Fruit fly (Drosophila melanogaster) whole organism: Measurements from ENCODE around the gene RPA2.

Experiments
- CG8478 ChIP-seq: fragments of >200 bp; optimal IDR thresholded peaks from 2 replicates; lab custom pipeline; 2018; ENCODE audit warnings: inconsistent platforms
- Dll ChIP-seq: fragments of >200 bp; optimal IDR thresholded peaks from 2 replicates; lab custom pipeline; 2017
- EcR ChIP-seq, 2 experiments: fragments of >200 bp; optimal IDR thresholded peaks; 2 replicates each; lab custom pipeline; 2017; ENCODE audit warnings: missing biosample characterization in 2 of 2, missing genetic modification characterization in 2 of 2, missing genetic modification reagents in 2 of 2
- pan ChIP-seq: fragments of >200 bp; optimal IDR thresholded peaks from 2 replicates; lab custom pipeline; 2017
- psq ChIP-seq: fragments of >200 bp; optimal IDR thresholded peaks from 2 replicates; lab custom pipeline; 2017
- usp ChIP-seq: fragments of >200 bp; optimal IDR thresholded peaks from 2 replicates; lab custom pipeline; 2017; ENCODE audit warnings: missing biosample characterization, missing genetic modification characterization, mixed read lengths

The RPA2 gene

DNA sequence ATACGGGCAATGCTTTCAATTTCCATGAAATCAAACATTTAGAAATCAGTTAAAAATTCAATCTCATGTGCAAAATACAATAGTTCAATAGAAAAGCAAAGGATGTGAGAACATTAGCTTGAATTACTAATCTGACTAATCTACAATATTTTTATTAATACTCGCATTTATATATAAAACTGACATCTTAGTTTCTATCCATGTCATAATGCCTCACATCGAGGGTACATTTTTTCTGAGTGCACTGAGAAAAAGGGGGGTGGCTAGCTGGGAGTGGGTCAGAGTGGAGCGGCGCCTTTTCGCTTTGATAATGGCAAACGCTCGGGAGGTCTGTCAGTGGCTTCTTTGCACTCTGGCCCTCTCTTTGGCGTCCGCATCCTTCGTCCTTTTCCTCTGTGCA, 25.4 kb upstream of the RPA2 start:
- no peak for TF ChIP-seq pan (lab: Kevin White, UChicago)
- no peak for TF ChIP-seq CG8478
- TF ChIP-seq usp (GFP tag; lab: Kevin White, UChicago), result no peak
- no peak for TF ChIP-seq EcR (GFP tag; optimal IDR thresholded peaks at IDR 0.05; lab: Kevin White, UChicago)
- TF ChIP-seq psq (lab: Kevin White, UChicago), result no peak
- no peak for TF ChIP-seq Dll (lab: Kevin White, UChicago)

DNA sequence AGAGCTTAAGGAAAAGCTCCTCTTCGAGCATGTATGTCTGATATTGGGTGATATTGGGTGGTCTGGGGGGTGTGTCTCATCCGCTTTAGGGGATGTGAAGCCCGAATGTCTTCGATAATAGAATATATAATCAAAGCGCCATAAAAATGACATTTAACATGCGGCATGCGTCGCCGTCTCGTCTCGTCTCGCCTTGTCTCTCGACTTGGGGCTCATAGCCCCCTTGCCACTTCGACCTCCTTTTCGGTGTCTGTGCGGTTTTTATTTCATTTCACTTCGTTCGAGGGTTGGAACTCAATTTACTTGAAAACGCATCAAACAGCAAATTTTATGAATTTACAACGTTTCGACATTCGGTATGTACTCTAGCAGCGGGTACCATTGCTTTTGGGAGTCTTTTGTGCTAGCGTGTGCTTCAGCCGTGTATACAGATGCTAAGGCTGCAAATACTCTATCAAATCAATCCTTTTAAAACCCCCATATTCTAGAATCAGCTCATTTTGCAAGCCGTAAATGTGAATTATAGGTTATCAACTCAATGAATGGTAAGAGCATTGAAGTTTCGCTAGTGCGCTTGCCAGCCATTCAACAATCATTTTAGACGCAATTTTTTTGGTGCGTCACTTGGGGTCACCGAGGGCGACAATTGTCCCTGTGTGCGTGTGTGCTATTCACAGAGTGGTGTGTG, 24.6 kb upstream of the RPA2 start:
- TF ChIP-seq CG8478 (no peak), usp (GFP tag; lab: Kevin White, UChicago) (no peak), psq (lab: Kevin White, UChicago) (no peak), EcR (GFP tag; optimal IDR thresholded peaks at IDR 0.05; lab: Kevin White, UChicago) (no peak)

DNA sequence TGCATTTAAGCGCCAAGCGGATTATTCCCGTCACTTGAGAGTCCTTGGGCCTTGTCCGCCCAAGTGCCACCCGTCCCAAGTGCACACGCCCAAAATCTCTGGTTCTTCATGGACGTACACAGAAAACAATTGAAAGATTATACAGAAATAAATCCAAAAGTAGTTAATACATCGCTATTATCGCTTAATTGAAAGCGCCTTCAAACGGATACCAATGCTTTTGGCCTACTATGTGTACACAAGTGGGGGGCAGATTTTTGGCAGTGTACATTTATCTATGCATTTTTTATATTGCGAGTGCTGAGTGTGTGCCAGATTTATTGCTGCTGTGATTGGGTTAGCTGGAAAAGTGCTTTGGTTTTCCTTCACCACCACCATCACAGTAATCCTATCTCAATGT, 22.7 kb upstream of the RPA2 start:
- TF ChIP-seq Dll (lab: Kevin White, UChicago), result no peak
- no peak for TF ChIP-seq psq (lab: Kevin White, UChicago)
- TF ChIP-seq pan (lab: Kevin White, UChicago), result no peak
- no peak for TF ChIP-seq CG8478
- no peak for TF ChIP-seq EcR (GFP tag; optimal IDR thresholded peaks at IDR 0.05; lab: Kevin White, UChicago)
- no peak for TF ChIP-seq usp (GFP tag; lab: Kevin White, UChicago)

DNA sequence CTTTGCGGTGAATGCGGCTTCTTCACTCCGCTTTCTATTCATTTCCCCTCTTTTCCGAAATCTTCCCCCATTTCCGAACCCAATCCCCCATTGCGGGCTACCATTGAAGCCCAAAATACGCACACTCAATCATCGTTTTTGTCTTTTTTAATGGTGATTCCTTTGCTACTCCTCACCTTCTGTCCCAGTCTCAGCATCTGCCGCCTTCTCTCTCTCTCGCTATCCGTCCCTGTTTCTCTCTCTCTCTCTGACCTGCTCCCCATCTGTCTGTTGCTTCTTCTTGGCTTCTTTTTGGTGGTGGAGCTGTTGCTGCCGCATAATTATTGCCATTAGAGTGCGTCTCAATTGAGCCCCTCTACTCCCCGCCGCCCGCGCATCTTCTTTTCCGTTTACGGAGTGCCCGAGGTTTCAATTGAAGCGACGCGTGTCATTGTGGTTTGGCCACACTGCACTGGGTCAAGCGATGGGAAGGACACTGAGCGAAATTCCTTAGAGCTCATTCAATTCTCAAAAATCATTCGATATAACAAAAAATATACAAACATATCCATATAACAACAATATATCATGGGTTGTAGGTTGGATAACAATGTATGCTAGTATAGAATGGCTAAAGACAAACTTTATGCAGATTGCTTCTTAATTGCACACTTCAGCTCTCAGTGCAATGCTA, 19.1 kb upstream of the RPA2 start:
- TF ChIP-seq usp (GFP tag; lab: Kevin White, UChicago) (no peak), EcR (GFP tag; optimal IDR thresholded peaks at IDR 0.05; lab: Kevin White, UChicago) (no peak), pan (lab: Kevin White, UChicago) (no peak), psq (lab: Kevin White, UChicago) (no peak), Dll (lab: Kevin White, UChicago) (no peak), CG8478 (no peak)

DNA sequence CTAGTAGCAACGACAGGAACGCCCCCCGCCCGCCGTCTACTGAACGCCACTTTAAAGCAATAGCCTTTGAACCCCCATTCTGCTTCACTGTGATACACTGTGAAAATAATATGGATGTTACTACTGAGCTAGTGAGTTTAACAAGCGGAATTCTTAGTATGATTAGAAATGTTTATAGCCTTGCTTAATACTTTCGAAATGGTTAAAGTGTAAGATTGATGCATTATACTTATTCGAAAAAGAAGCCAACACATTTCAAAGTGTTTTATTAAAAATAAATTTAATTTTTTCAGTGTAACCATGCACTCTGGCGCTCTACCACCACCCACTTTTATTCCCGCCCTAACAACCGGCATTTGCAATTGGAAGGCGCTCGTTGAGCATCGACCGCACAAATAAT, 18.4 kb upstream of the RPA2 start:
- TF ChIP-seq CG8478, result no peak
- TF ChIP-seq pan (lab: Kevin White, UChicago), result no peak
- TF ChIP-seq psq (lab: Kevin White, UChicago), result no peak
- TF ChIP-seq Dll (lab: Kevin White, UChicago), result no peak
- TF ChIP-seq usp (GFP tag; lab: Kevin White, UChicago), result no peak
- TF ChIP-seq EcR (GFP tag; optimal IDR thresholded peaks at IDR 0.05; lab: Kevin White, UChicago), result no peak

DNA sequence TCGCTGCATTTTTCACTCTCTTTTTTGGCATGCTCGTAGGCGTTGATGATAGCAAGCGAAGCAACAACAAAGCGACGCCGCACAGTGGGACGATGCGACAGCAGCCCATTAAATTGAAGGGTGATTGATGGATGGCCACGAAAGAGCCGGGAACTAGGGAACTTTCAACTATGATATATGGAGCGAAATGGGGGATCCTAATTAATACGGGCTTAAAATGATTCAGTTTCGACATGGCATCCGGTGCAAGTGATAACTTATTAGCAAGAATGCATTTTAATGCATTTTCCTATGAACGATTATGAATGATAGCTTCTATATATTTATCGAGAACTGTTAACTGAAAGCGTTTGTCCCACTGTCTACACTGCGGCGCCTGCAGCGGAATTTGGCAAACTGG, 17.2 kb upstream of the RPA2 start:
- no peak for TF ChIP-seq Dll (lab: Kevin White, UChicago)
- TF ChIP-seq psq (lab: Kevin White, UChicago), result no peak
- TF ChIP-seq usp (GFP tag; lab: Kevin White, UChicago), result no peak
- no peak for TF ChIP-seq CG8478
- TF ChIP-seq pan (lab: Kevin White, UChicago), result no peak
- TF ChIP-seq EcR (GFP tag; optimal IDR thresholded peaks at IDR 0.05; lab: Kevin White, UChicago), result no peak

DNA sequence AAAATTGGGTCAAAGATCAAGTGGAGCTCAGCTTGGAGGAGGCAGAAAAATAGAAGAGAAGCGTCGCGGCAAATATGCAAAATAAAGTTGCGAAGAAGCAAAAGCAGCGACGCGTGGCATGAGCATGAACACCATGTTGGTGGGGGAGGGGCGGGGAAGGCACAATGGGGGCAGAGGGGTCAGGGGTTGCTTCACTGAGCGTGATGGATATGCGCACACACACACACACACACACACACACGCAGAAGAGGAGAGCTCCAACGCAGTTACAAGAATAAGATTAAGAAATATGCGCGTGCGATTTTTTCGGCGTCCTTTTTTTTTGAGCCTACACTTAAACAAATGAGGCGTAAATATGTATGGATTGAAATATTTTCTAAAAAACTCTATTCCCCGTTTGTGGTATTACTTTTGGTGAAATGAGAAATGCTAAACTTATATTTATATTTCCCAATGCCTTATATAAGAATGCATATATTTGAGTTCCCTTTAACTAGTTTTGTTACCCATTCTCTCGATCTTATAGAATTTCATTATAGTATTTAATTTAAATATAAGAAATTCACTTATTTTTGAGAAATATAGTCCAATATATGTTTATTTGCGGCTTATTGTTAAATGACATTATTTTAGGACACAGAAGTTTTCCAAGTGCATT, 16.4 kb upstream of the RPA2 start:
- TF ChIP-seq CG8478 (no peak), EcR (GFP tag; optimal IDR thresholded peaks at IDR 0.05; lab: Kevin White, UChicago) (no peak)

DNA sequence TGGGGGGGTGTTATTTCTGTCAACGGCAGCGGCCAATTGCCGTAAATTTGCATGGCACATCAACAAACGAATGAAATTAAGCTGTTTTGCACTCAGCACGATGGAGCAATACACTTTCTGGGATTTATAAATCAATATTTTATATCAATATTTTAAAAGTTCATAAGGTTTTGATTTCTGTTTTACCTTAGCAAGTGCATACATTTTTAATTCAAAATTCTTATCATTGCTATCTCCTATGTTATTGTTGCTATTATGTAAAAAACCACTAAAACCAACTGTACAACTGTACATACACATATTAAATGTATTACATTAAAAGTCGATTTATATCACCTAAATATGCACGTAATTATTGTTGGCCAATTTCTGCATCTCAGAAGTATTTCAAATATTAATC, 14.8 kb upstream of the RPA2 start:
- no peak for TF ChIP-seq CG8478
- TF ChIP-seq pan (lab: Kevin White, UChicago), result no peak
- TF ChIP-seq usp (GFP tag; lab: Kevin White, UChicago), result no peak
- no peak for TF ChIP-seq EcR (GFP tag; optimal IDR thresholded peaks at IDR 0.05; lab: Kevin White, UChicago)
- TF ChIP-seq Dll (lab: Kevin White, UChicago), result no peak
- TF ChIP-seq psq (lab: Kevin White, UChicago), result no peak

DNA sequence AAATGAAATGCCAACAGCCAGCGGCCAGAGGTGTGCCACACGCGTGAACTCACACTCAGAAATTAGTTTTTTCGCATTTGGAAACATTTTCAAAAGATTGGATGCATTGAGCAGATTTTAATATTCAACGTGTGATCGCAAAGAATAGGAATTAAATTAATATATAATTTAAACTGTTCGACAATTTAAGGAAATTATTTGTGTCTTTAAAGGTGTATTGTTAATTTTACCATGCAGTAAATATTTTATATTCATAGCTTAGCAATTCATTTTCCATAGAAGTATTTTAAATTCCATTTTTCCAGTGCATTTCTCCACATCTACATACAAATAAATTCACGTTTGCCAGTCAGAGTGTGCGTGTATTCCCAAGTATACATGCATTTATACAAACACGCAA, 13.7 kb upstream of the RPA2 start:
- TF ChIP-seq EcR (GFP tag; optimal IDR thresholded peaks at IDR 0.05; lab: Kevin White, UChicago) (no peak), pan (lab: Kevin White, UChicago) (no peak), psq (lab: Kevin White, UChicago) (no peak), usp (GFP tag; lab: Kevin White, UChicago) (no peak), Dll (lab: Kevin White, UChicago) (no peak), CG8478 (no peak)

DNA sequence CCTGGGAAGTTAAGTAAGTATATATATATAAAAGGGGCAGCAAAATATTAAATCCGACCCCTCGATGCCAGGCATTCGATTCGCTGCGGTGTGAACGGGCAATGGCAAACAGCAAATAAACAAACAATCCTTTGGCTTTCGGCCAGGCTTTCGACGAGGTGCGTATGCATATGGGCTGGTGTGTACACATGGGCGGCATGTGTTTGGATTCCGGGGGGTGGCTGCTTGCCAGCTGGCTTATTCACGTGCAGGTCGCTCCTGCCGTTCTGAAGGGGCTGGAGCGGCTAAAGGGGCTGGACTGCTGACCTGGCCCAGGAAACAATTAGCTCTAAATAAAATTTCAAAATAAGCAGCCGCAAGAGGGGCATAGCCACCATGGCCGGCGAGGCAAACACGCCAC, 11.4 kb upstream of the RPA2 start:
- TF ChIP-seq CG8478 (no peak), psq (lab: Kevin White, UChicago) (no peak), EcR (GFP tag; optimal IDR thresholded peaks at IDR 0.05; lab: Kevin White, UChicago) (no peak), pan (lab: Kevin White, UChicago) (no peak), usp (GFP tag; lab: Kevin White, UChicago) (no peak), Dll (lab: Kevin White, UChicago) (no peak)

DNA sequence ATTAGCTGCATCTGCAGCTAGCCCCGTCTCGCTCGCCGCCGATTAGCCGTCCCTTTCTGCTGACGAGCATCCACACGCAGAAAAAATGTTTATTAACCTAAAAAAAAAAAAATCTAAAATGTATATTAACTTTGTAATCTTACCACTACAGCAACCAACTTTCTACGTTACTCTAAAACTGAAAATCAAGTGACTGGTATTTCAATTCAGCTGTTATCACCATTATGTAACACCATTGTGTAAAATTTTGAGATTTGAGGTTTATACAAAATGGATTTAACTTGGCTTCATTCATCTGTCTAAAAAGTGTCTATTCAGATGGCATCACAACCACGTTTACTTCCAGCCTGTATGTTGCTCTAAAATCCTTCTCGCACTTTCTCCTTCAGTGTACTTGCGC, 10.5 kb upstream of the RPA2 start:
- TF ChIP-seq pan (lab: Kevin White, UChicago), result no peak
- no peak for TF ChIP-seq psq (lab: Kevin White, UChicago)
- no peak for TF ChIP-seq Dll (lab: Kevin White, UChicago)
- TF ChIP-seq EcR (GFP tag; optimal IDR thresholded peaks at IDR 0.05; lab: Kevin White, UChicago), result no peak
- no peak for TF ChIP-seq CG8478
- no peak for TF ChIP-seq usp (GFP tag; lab: Kevin White, UChicago)

DNA sequence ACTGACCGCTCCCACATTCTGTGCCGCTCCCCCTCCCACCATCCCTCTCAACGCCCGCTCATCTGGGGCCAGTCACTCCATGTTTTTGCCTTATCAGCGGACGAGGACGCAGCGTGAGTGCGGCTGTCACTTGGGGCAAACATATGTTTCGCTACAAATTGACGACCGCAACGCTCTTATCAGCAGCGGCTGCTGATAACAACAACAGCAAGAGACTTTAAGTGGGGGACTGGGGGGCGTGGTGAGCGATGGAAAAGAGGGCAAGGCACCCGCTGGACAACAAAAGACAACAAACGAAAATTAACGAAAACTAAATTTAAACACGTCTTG, 10.1 kb upstream of the RPA2 start:
- TF ChIP-seq EcR (GFP tag; optimal IDR thresholded peaks at IDR 0.05; lab: Kevin White, UChicago), result peak; percentile 58 to 79
- TF ChIP-seq usp (GFP tag; lab: Kevin White, UChicago), result no peak
